Fruit fly (Drosophila melanogaster): ENCODE measurements around the gene COX7AL2.

dm6 chr2L:2228179-2228849 is 30.6 kb upstream of the COX7AL2 start:
- no peak for TF ChIP-seq psq (optimal IDR thresholded peaks at IDR 0.05)
- no peak for TF ChIP-seq usp (GFP tag; optimal IDR thresholded peaks at IDR 0.05)
